Worm (Caenorhabditis elegans) whole organism, young adult: ENCODE measurements around the gene iars-1.
A peak's percentile ranks its signal among the peaks of the same experiment; 100 is the strongest.

ENCODE experiments used
- B0019.2 ChIP-seq: fragments of 200-800 bp; sonication (Bioruptor generic); conservative IDR thresholded peaks from 2 replicates; pipeline ENCODE4 v1.3.6; 2022; ENCODE audit warnings: missing genetic modification reagents, missing genetic modification characterization, missing compliant biosample characterization
- B0035.1 ChIP-seq: sonication (generic microtip); optimal IDR thresholded peaks from 2 replicates; lab custom pipeline; 2016; ENCODE audit warnings: missing genetic modification characterization, mild to moderate bottlenecking, missing compliant biosample characterization, missing genotype, missing genetic modification reagents
- B0336.3 ChIP-seq: fragments of 200-800 bp; sonication (Bioruptor generic); IDR thresholded peaks from 2 replicates; pipeline ENCODE4 v1.3.6; 2022; ENCODE audit warnings: missing genetic modification characterization, missing compliant biosample characterization
- F10E7.11 ChIP-seq: sonication (generic microtip); optimal IDR thresholded peaks from 2 replicates; lab custom pipeline; 2017; ENCODE audit warnings: mild to moderate bottlenecking, missing genetic modification characterization, moderate library complexity, missing compliant biosample characterization
- F23B12.7 ChIP-seq: sonication (generic microtip); optimal IDR thresholded peaks from 2 replicates; lab custom pipeline; 2017; ENCODE audit warnings: missing genetic modification characterization, mild to moderate bottlenecking, missing compliant biosample characterization, antibody characterized with exemption, moderate library complexity; ENCODE audit not compliant: insufficient read depth
- F49E8.2 ChIP-seq: sonication (generic microtip); optimal IDR thresholded peaks from 3 replicates; lab custom pipeline; 2017; ENCODE audit warnings: missing genetic modification characterization, mild to moderate bottlenecking, missing compliant biosample characterization, antibody characterized with exemption, moderate library complexity; ENCODE audit not compliant: insufficient read depth
- F55B11.4 ChIP-seq: sonication (generic microtip); optimal IDR thresholded peaks from 2 replicates; lab custom pipeline; 2016; ENCODE audit warnings: missing compliant biosample characterization, missing genetic modification characterization, borderline replicate concordance; ENCODE audit not compliant: insufficient read depth
- F57A8.1 ChIP-seq: fragments of 200-800 bp; sonication (Bioruptor generic); optimal IDR thresholded peaks from 2 replicates; lab custom pipeline; 2018; ENCODE audit warnings: mild to moderate bottlenecking, missing genetic modification characterization, moderate library complexity, missing compliant biosample characterization
- Y56A3A.18 ChIP-seq: fragments of 200-800 bp; sonication (Bioruptor generic); IDR thresholded peaks from 2 replicates; pipeline ENCODE4 v1.3.6; 2022; ENCODE audit warnings: missing genetic modification reagents, missing genetic modification characterization, missing compliant biosample characterization
- ZK185.1 ChIP-seq: sonication (generic microtip); optimal IDR thresholded peaks from 2 replicates; lab custom pipeline; 2016; ENCODE audit warnings: mild to moderate bottlenecking, missing genetic modification characterization, missing compliant biosample characterization; ENCODE audit not compliant: poor library complexity, severe bottlenecking
- aptf-2 ChIP-seq: fragments of 200-800 bp; sonication (Bioruptor generic); conservative IDR thresholded peaks from 2 replicates; pipeline ENCODE4 v1.3.6; 2022; ENCODE audit warnings: missing genetic modification reagents, missing genetic modification characterization, missing compliant biosample characterization
- atf-7 ChIP-seq: sonication (generic microtip); optimal IDR thresholded peaks from 2 replicates; lab custom pipeline; 2017; ENCODE audit warnings: mild to moderate bottlenecking, missing genetic modification characterization, missing compliant biosample characterization
- athp-1 ChIP-seq: sonication (generic microtip); optimal IDR thresholded peaks from 2 replicates; lab custom pipeline; 2017; ENCODE audit warnings: mild to moderate bottlenecking, missing genetic modification characterization, missing compliant biosample characterization
- bed-1 ChIP-seq: fragments of 200-800 bp; sonication (Bioruptor generic); IDR thresholded peaks from 2 replicates; pipeline ENCODE4 v1.3.6; 2022; ENCODE audit warnings: missing genetic modification reagents, missing genetic modification characterization, missing compliant biosample characterization
- cebp-2 ChIP-seq: fragments of 200-800 bp; sonication (Bioruptor generic); IDR thresholded peaks from 2 replicates; pipeline ENCODE4 v1.3.6; 2022; ENCODE audit warnings: missing genetic modification characterization, missing compliant biosample characterization
- ceh-91 ChIP-seq: fragments of 200-800 bp; sonication (Bioruptor generic); IDR thresholded peaks from 2 replicates; pipeline ENCODE4 v1.3.6; 2022; ENCODE audit warnings: missing genetic modification reagents, missing genetic modification characterization, missing compliant biosample characterization
- chd-7 ChIP-seq: sonication (generic microtip); optimal IDR thresholded peaks from 2 replicates; lab custom pipeline; 2016; ENCODE audit warnings: mild to moderate bottlenecking, missing genetic modification characterization, moderate library complexity, missing compliant biosample characterization
- dpl-1 ChIP-seq: fragments of 150-350 bp; optimal IDR thresholded peaks from 2 replicates; lab custom pipeline; 2014; ENCODE audit warnings: missing biosample characterization, missing genetic modification reagents, missing genetic modification characterization
- efl-1 ChIP-seq: fragments of 150-350 bp; optimal IDR thresholded peaks from 2 replicates; lab custom pipeline; 2014; ENCODE audit warnings: missing biosample characterization, missing genetic modification reagents, missing genetic modification characterization
- egl-18 ChIP-seq: fragments of 200-800 bp; sonication (Bioruptor generic); IDR thresholded peaks from 2 replicates; pipeline ENCODE4 v1.3.6; 2022; ENCODE audit warnings: missing genetic modification reagents, missing genetic modification characterization, missing compliant biosample characterization
- ekl-4 ChIP-seq: fragments of 200-800 bp; sonication (Bioruptor generic); IDR thresholded peaks from 2 replicates; pipeline ENCODE4 v1.3.6; 2022; ENCODE audit warnings: missing genetic modification reagents, missing genetic modification characterization, missing compliant biosample characterization
- gei-17 ChIP-seq: fragments of 200-800 bp; sonication (Bioruptor generic); optimal IDR thresholded peaks from 2 replicates; lab custom pipeline; 2018; ENCODE audit warnings: mild to moderate bottlenecking, missing genetic modification characterization, missing compliant biosample characterization
- hlh-12 ChIP-seq: sonication (generic microtip); optimal IDR thresholded peaks from 2 replicates; lab custom pipeline; 2016; ENCODE audit warnings: missing genetic modification characterization, missing compliant biosample characterization
- hlh-26 ChIP-seq: fragments of 200-800 bp; sonication (Bioruptor generic); conservative IDR thresholded peaks from 2 replicates; pipeline ENCODE4 v1.3.6; 2022; ENCODE audit warnings: missing genetic modification reagents, missing genetic modification characterization, missing compliant biosample characterization
- hmg-1.2 ChIP-seq: fragments of 200-800 bp; sonication (Bioruptor generic); IDR thresholded peaks from 2 replicates; pipeline ENCODE4 v1.3.6; 2022; ENCODE audit warnings: missing genetic modification reagents, missing genetic modification characterization, missing compliant biosample characterization
- hrde-1 ChIP-seq: sonication (generic microtip); optimal IDR thresholded peaks from 2 replicates; lab custom pipeline; 2016; ENCODE audit warnings: missing genetic modification characterization, mild to moderate bottlenecking, missing compliant biosample characterization, moderate library complexity, missing genotype, missing genetic modification reagents, borderline replicate concordance
- hsf-1 ChIP-seq: fragments of 200-800 bp; sonication (Bioruptor generic); IDR thresholded peaks from 2 replicates; pipeline ENCODE4 v1.3.6; 2022; ENCODE audit warnings: missing genetic modification reagents, missing genetic modification characterization, missing compliant biosample characterization
- lag-1 ChIP-seq: fragments of 200-800 bp; sonication (Bioruptor generic); IDR thresholded peaks from 2 replicates; pipeline ENCODE4 v1.3.6; 2022; ENCODE audit warnings: missing genetic modification reagents, missing genetic modification characterization, missing compliant biosample characterization
- let-526 ChIP-seq: fragments of 200-800 bp; sonication (Bioruptor generic); IDR thresholded peaks from 2 replicates; pipeline ENCODE4 v1.3.6; 2022; ENCODE audit warnings: missing genetic modification reagents, missing genetic modification characterization, missing compliant biosample characterization
- lsl-1 ChIP-seq: fragments of 200-800 bp; sonication (Bioruptor generic); optimal IDR thresholded peaks from 2 replicates; lab custom pipeline; 2018; ENCODE audit warnings: mild to moderate bottlenecking, missing genetic modification characterization, moderate library complexity, missing compliant biosample characterization
- madf-6 ChIP-seq: fragments of 200-800 bp; sonication (Bioruptor generic); IDR thresholded peaks from 2 replicates; pipeline ENCODE4 v1.3.6; 2022; ENCODE audit warnings: missing genetic modification reagents, missing genetic modification characterization, missing compliant biosample characterization
- madf-8 ChIP-seq: fragments of 200-800 bp; sonication (Bioruptor generic); conservative IDR thresholded peaks from 2 replicates; pipeline ENCODE4 v1.3.6; 2022; ENCODE audit warnings: missing genetic modification reagents, missing genetic modification characterization, missing compliant biosample characterization
- mcd-1 ChIP-seq: fragments of 200-800 bp; sonication (Bioruptor generic); IDR thresholded peaks from 2 replicates; pipeline ENCODE4 v1.3.6; 2022; ENCODE audit warnings: missing genetic modification reagents, missing genetic modification characterization, missing compliant biosample characterization
- mel-28 ChIP-seq: sonication (generic microtip); optimal IDR thresholded peaks from 2 replicates; lab custom pipeline; 2016; ENCODE audit warnings: borderline replicate concordance, mild to moderate bottlenecking, missing genetic modification characterization, missing compliant biosample characterization
- mes-4 ChIP-seq: sonication (generic microtip); optimal IDR thresholded peaks from 2 replicates; lab custom pipeline; 2016; ENCODE audit warnings: missing genotype, missing genetic modification characterization, missing compliant biosample characterization
- mxl-1 ChIP-seq: sonication (generic microtip); optimal IDR thresholded peaks from 2 replicates; lab custom pipeline; 2016; ENCODE audit warnings: missing genetic modification characterization, missing compliant biosample characterization
- nfya-1 ChIP-seq: sonication (generic microtip); optimal IDR thresholded peaks from 2 replicates; lab custom pipeline; 2017; ENCODE audit warnings: antibody characterized with exemption, missing compliant biosample characterization, missing genetic modification characterization, borderline replicate concordance; ENCODE audit not compliant: insufficient read depth
- nhr-120 ChIP-seq: fragments of 200-800 bp; sonication (Bioruptor generic); IDR thresholded peaks from 2 replicates; pipeline ENCODE4 v1.3.6; 2022; ENCODE audit warnings: missing genetic modification characterization, missing compliant biosample characterization
- nhr-80 ChIP-seq: sonication (generic microtip); optimal IDR thresholded peaks from 2 replicates; lab custom pipeline; 2016; ENCODE audit warnings: missing genetic modification characterization, missing compliant biosample characterization
- nhr-90 ChIP-seq: sonication (generic microtip); optimal IDR thresholded peaks from 2 replicates; lab custom pipeline; 2016; ENCODE audit warnings: missing genotype, mild to moderate bottlenecking, missing genetic modification characterization, missing compliant biosample characterization
- sea-2 ChIP-seq: fragments of 200-800 bp; sonication (Bioruptor generic); IDR thresholded peaks from 2 replicates; pipeline ENCODE4 v1.3.6; 2022; ENCODE audit warnings: missing genetic modification characterization, missing compliant biosample characterization
- snpc-1.3 ChIP-seq: sonication (generic microtip); optimal IDR thresholded peaks from 2 replicates; lab custom pipeline; 2017; ENCODE audit warnings: missing genetic modification characterization, mild to moderate bottlenecking, missing compliant biosample characterization, antibody characterized with exemption, moderate library complexity, missing genotype, missing genetic modification reagents; ENCODE audit not compliant: insufficient read depth
- snpc-4 ChIP-seq, 5 experiments: fragments of 150-350 bp in 1 of 5; sonication (generic microtip) in 4 of 5; optimal IDR thresholded peaks; 2 replicates each; lab custom pipeline; 2014 to 2018; ENCODE audit warnings: missing genetic modification characterization in 5 of 5, missing biosample characterization in 3 of 5, antibody characterized with exemption in 2 of 5, mild to moderate bottlenecking in 2 of 5, missing compliant biosample characterization in 2 of 5, missing genotype in 2 of 5, moderate library complexity in 2 of 5, missing genetic modification reagents in 1 of 5
- somi-1 ChIP-seq: fragments of 200-800 bp; sonication (Bioruptor generic); optimal IDR thresholded peaks from 2 replicates; lab custom pipeline; 2018; ENCODE audit warnings: mild to moderate bottlenecking, missing genetic modification characterization, missing compliant biosample characterization
- unc-62 ChIP-seq: fragments of 150-350 bp; optimal IDR thresholded peaks from 2 replicates; lab custom pipeline; 2014; ENCODE audit warnings: missing biosample characterization, missing genetic modification reagents, missing genetic modification characterization
- ztf-25 ChIP-seq: fragments of 200-800 bp; sonication (Bioruptor generic); IDR thresholded peaks from 2 replicates; pipeline ENCODE4 v1.3.6; 2022; ENCODE audit warnings: missing genetic modification reagents, missing genetic modification characterization, missing compliant biosample characterization
- ztf-26 ChIP-seq: sonication (generic microtip); optimal IDR thresholded peaks from 2 replicates; lab custom pipeline; 2017; ENCODE audit warnings: missing genetic modification characterization, missing compliant biosample characterization
- ztf-6 ChIP-seq: fragments of 200-800 bp; sonication (Bioruptor generic); IDR thresholded peaks from 2 replicates; pipeline ENCODE4 v1.3.6; 2022; ENCODE audit warnings: missing genetic modification reagents, missing genetic modification characterization, missing compliant biosample characterization

iars-1 gene

ce11 chrIV:10380626-10381025 lies 12.2 kb downstream of the iars-1 start (continued):
- no peak for TF ChIP-seq bed-1 (GFP tag; lab: Robert Waterston, UW)
- TF ChIP-seq snpc-1.3 (tag; lab: Kevin White, UChicago), result no peak
- no peak for TF ChIP-seq F55B11.4 (tag; lab: Kevin White, UChicago)
- TF ChIP-seq mxl-1, result no peak
- TF ChIP-seq lsl-1 (GFP tag; lab: Kevin White, UChicago), result no peak
- TF ChIP-seq ztf-25 (GFP tag; lab: Robert Waterston, UW), result no peak
- no peak for TF ChIP-seq B0035.1
- TF ChIP-seq unc-62, result no peak
- TF ChIP-seq somi-1, result peak; percentile 28
- no peak for TF ChIP-seq nhr-120 (GFP tag; lab: Robert Waterston, UW)
- TF ChIP-seq hrde-1, result no peak
- no peak for TF ChIP-seq let-526 (GFP tag; lab: Robert Waterston, UW)
- TF ChIP-seq madf-8 (GFP tag; lab: Robert Waterston, UW), result peak; percentile 63
- TF ChIP-seq atf-7 (tag; lab: Kevin White, UChicago), result no peak
- no peak for TF ChIP-seq gei-17
- TF ChIP-seq mes-4 (tag; lab: Kevin White, UChicago), result no peak
- no peak for TF ChIP-seq hlh-12
- peak; percentile 0 for TF ChIP-seq F23B12.7 (tag; lab: Kevin White, UChicago)
- no peak for TF ChIP-seq ZK185.1 (tag; lab: Kevin White, UChicago)
- peak; percentile 82; the same call in 1 of the 2 replicates for TF ChIP-seq Y56A3A.18 (GFP tag; lab: Robert Waterston, UW)
- TF ChIP-seq chd-7, result peak; percentile 1
- TF ChIP-seq F10E7.11, result no peak
- no peak for TF ChIP-seq aptf-2 (GFP tag; lab: Robert Waterston, UW)
- TF ChIP-seq snpc-4 (GFP tag; optimal IDR thresholded peaks at IDR 0.05; lab: Kevin White, UChicago), result no peak
- peak in 1 of 4 experiments; percentile 20 for TF ChIP-seq snpc-4 (tag; optimal IDR thresholded peaks at IDR 0.05; lab: Kevin White, UChicago)
- no peak for TF ChIP-seq nhr-90
- peak; percentile 70 for TF ChIP-seq efl-1
- TF ChIP-seq sea-2 (GFP tag; lab: Robert Waterston, UW), result no peak
- TF ChIP-seq B0019.2 (GFP tag; lab: Robert Waterston, UW), result no peak
- no peak for TF ChIP-seq nfya-1 (tag; lab: Kevin White, UChicago)
- no peak for TF ChIP-seq ceh-91 (GFP tag; lab: Robert Waterston, UW)
- no peak for TF ChIP-seq mcd-1 (GFP tag; lab: Robert Waterston, UW)
- no peak for TF ChIP-seq F49E8.2 (tag; lab: Kevin White, UChicago)
- TF ChIP-seq mel-28 (tag; lab: Kevin White, UChicago), result no peak
- peak; percentile 72 for TF ChIP-seq hmg-1.2
- TF ChIP-seq hsf-1 (GFP tag; lab: Robert Waterston, UW), result peak; percentile 66
- TF ChIP-seq cebp-2 (GFP tag; lab: Robert Waterston, UW), result no peak
- TF ChIP-seq hlh-26 (GFP tag; lab: Robert Waterston, UW), result no peak
- 0 out of 2 replicates have a peak, but pooled peaks have one; percentile 44 for TF ChIP-seq B0336.3 (GFP tag; lab: Robert Waterston, UW)
- peak; percentile 27 for TF ChIP-seq ztf-26 (tag; lab: Kevin White, UChicago)
- TF ChIP-seq nhr-80 (tag; lab: Kevin White, UChicago), result peak; percentile 1
- TF ChIP-seq ekl-4 (GFP tag; lab: Robert Waterston, UW), result no peak
- TF ChIP-seq egl-18 (GFP tag; lab: Robert Waterston, UW), result no peak
- no peak for TF ChIP-seq athp-1 (tag; lab: Kevin White, UChicago)
- peak; percentile 80 for TF ChIP-seq madf-6
- no peak for TF ChIP-seq ztf-6 (GFP tag; lab: Robert Waterston, UW)
- no peak for TF ChIP-seq lag-1 (GFP tag; lab: Robert Waterston, UW)
- no peak for TF ChIP-seq dpl-1
- TF ChIP-seq F57A8.1 (GFP tag; lab: Kevin White, UChicago), result no peak
